Worm (Caenorhabditis elegans): ENCODE measurements around the gene lig-1.

lig-1 gene

ce11 chrV:10832862-10833261 lies 19.0 kb downstream of the lig-1 start:
- TF ChIP-seq pes-1 (GFP tag; IDR thresholded peaks at IDR 0.05): no peak
- no peak for TF ChIP-seq hmbx-1 (tag; optimal IDR thresholded peaks at IDR 0.05)
- no peak for TF ChIP-seq tbx-37 (GFP tag; conservative IDR thresholded peaks at IDR 0.05)
- no peak for TF ChIP-seq sea-1 (GFP tag; conservative IDR thresholded peaks at IDR 0.05)
- TF ChIP-seq F13C5.2 (tag; optimal IDR thresholded peaks at IDR 0.05): no peak
- no peak for TF ChIP-seq scrt-1 (GFP tag; IDR thresholded peaks at IDR 0.05)
- no peak for TF ChIP-seq hnd-1 (tag; optimal IDR thresholded peaks at IDR 0.05)
- no peak for TF ChIP-seq ama-1 (optimal IDR thresholded peaks at IDR 0.05)
- no peak for TF ChIP-seq ceh-13 (GFP tag; optimal IDR thresholded peaks at IDR 0.05)
- TF ChIP-seq ceh-36 (tag; optimal IDR thresholded peaks at IDR 0.05): no peak

DNA sequence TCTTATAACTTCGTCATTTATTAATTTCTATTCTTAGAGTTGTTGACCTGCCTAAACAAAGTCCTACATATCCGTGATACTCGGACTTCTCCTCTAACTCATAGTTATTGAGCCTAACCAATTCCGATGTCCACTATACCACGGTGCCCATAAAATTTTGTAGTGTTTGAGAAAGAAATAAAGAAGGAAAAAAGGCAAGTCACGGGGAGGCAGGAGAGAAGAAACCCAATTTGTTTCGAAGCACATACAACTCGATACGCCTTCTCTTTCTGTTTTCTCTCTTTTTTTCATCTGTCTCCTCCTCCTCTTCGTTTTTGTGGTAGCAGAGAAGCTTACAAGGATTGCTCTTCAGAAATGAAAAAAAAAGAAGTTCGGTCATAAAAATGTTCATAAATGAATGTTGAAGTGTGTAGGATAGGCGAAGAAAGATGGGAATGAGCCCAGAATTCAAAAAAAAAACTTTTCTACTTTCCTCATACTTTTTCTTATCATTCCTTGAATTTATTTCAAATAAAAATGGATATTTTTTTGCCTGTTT lies 20.8 kb downstream of the lig-1 start:
- TF ChIP-seq tbx-37 (GFP tag; conservative IDR thresholded peaks at IDR 0.05): no peak
- no peak for TF ChIP-seq ceh-13 (GFP tag; optimal IDR thresholded peaks at IDR 0.05)
- no peak for TF ChIP-seq tra-4 (tag; optimal IDR thresholded peaks at IDR 0.05)
- no peak for TF ChIP-seq ets-7 (tag; optimal IDR thresholded peaks at IDR 0.05)
- no peak for TF ChIP-seq aly-1 (tag; optimal IDR thresholded peaks at IDR 0.05)
- no peak for TF ChIP-seq ama-1 (optimal IDR thresholded peaks at IDR 0.05)
- no peak for TF ChIP-seq scrt-1 (GFP tag; IDR thresholded peaks at IDR 0.05)
- TF ChIP-seq F13C5.2 (tag; optimal IDR thresholded peaks at IDR 0.05): no peak
- no peak for TF ChIP-seq ceh-36 (tag; optimal IDR thresholded peaks at IDR 0.05)
- TF ChIP-seq sea-1 (GFP tag; conservative IDR thresholded peaks at IDR 0.05): no peak
- no peak for TF ChIP-seq tbx-11 (GFP tag; IDR thresholded peaks at IDR 0.05)
- no peak for TF ChIP-seq hmg-4 (GFP tag; optimal IDR thresholded peaks at IDR 0.05)
- TF ChIP-seq hmbx-1 (tag; optimal IDR thresholded peaks at IDR 0.05): no peak
- TF ChIP-seq flt-1 (GFP tag; IDR thresholded peaks at IDR 0.05): no peak
- TF ChIP-seq pes-1 (GFP tag; IDR thresholded peaks at IDR 0.05): no peak

DNA sequence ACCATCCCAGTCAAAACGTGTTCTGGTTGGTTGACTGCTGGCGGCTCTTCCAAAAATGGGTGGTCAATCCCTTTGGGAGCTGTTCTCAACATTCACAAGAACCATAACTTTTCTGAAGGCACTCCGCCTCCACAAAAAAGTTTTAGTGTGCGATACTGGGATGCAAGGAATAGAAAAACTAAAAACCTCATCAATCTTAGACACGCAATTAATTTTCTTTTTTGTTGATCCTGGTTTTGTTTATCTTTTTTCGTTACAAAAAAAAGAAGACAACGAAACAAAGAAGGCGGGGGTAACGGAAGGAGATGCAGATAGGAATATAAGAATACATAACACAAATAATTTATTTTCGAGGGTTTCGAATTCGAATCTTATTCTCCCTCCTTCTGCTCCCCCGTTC lies 24.3 kb downstream of the lig-1 start:
- TF ChIP-seq sea-1 (GFP tag; conservative IDR thresholded peaks at IDR 0.05) (no peak), hmbx-1 (tag; optimal IDR thresholded peaks at IDR 0.05) (no peak), tbx-11 (GFP tag; IDR thresholded peaks at IDR 0.05) (no peak), scrt-1 (GFP tag; IDR thresholded peaks at IDR 0.05) (no peak), pes-1 (GFP tag; IDR thresholded peaks at IDR 0.05) (no peak), ets-7 (tag; optimal IDR thresholded peaks at IDR 0.05) (no peak), hnd-1 (tag; optimal IDR thresholded peaks at IDR 0.05) (no peak), ceh-36 (tag; optimal IDR thresholded peaks at IDR 0.05) (no peak), tbx-37 (GFP tag; conservative IDR thresholded peaks at IDR 0.05) (no peak)

DNA sequence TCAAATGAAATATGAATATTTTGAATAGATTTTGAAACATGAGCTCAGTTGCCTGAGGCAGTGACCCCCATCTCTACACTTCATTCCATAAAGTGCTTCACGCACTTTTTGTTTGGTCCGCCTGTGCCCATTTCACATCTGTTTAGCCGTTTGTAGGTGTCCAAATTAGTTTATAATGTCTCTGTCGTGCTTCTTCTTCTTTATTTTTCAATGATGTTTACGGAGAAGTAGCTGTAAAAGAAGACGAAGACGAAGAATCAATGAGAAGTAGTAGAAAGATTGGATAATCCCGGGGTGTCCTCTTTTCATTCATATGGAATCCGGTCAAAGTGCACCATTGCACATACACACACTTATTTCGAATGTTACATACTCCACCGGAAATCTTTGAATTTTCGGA lies 25.5 kb downstream of the lig-1 start:
- TF ChIP-seq sea-1 (GFP tag; conservative IDR thresholded peaks at IDR 0.05): no peak
- no peak for TF ChIP-seq ceh-13 (GFP tag; optimal IDR thresholded peaks at IDR 0.05)
- TF ChIP-seq F13C5.2 (tag; optimal IDR thresholded peaks at IDR 0.05): no peak
- no peak for TF ChIP-seq tra-4 (tag; optimal IDR thresholded peaks at IDR 0.05)
- TF ChIP-seq pes-1 (GFP tag; IDR thresholded peaks at IDR 0.05): no peak
- no peak for TF ChIP-seq hmbx-1 (tag; optimal IDR thresholded peaks at IDR 0.05)
- TF ChIP-seq hmg-4 (GFP tag; optimal IDR thresholded peaks at IDR 0.05): no peak
- TF ChIP-seq scrt-1 (GFP tag; IDR thresholded peaks at IDR 0.05): no peak
- TF ChIP-seq B0310.2 (tag; optimal IDR thresholded peaks at IDR 0.05): no peak

ce11 chrV:10846893-10847292 lies 33.0 kb downstream of the lig-1 start, which contains the start of gene C29A12.6:
TSS of gene C29A12.6 (plus strand) at chrV:10847193.
- TF ChIP-seq ceh-36 (tag; optimal IDR thresholded peaks at IDR 0.05) (no peak), tbx-11 (GFP tag; IDR thresholded peaks at IDR 0.05) (no peak), flt-1 (GFP tag; IDR thresholded peaks at IDR 0.05) (no peak), sea-1 (GFP tag; conservative IDR thresholded peaks at IDR 0.05) (no peak), scrt-1 (GFP tag; IDR thresholded peaks at IDR 0.05) (no peak), aly-1 (tag; optimal IDR thresholded peaks at IDR 0.05) (no peak), pes-1 (GFP tag; IDR thresholded peaks at IDR 0.05) (no peak), F13C5.2 (tag; optimal IDR thresholded peaks at IDR 0.05) (no peak), hmg-4 (GFP tag; optimal IDR thresholded peaks at IDR 0.05) (no peak), B0310.2 (tag; optimal IDR thresholded peaks at IDR 0.05) (no peak), hnd-1 (tag; optimal IDR thresholded peaks at IDR 0.05) (no peak), ceh-13 (GFP tag; optimal IDR thresholded peaks at IDR 0.05) (no peak)

DNA sequence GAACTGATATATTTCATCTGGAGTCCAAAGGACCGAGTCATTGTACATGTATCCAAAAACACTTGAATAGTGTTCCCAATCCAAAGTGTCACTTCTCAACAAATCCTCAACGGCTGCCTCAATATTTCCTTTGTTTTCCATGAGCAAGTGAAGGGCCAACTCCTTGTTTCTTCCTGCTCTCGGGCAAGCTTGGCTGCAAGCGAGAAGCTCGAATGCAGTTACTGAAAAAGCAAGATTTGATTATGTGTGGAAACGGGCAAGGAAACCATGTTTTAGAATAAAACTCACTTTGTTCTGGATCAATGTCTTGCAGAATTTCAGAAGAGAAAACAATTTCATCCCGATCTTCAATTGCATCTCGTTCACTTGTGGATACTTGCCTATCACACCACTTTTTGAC lies 40.3 kb downstream of the lig-1 start:
- TF ChIP-seq ceh-36 (tag; optimal IDR thresholded peaks at IDR 0.05) (no peak), sea-1 (GFP tag; conservative IDR thresholded peaks at IDR 0.05) (no peak), pes-1 (GFP tag; IDR thresholded peaks at IDR 0.05) (no peak), aly-1 (tag; optimal IDR thresholded peaks at IDR 0.05) (no peak), tbx-37 (GFP tag; conservative IDR thresholded peaks at IDR 0.05) (no peak), scrt-1 (GFP tag; IDR thresholded peaks at IDR 0.05) (no peak), tra-4 (tag; optimal IDR thresholded peaks at IDR 0.05) (no peak), B0310.2 (tag; optimal IDR thresholded peaks at IDR 0.05) (no peak), F13C5.2 (tag; optimal IDR thresholded peaks at IDR 0.05) (no peak), ets-7 (tag; optimal IDR thresholded peaks at IDR 0.05) (no peak), tbx-11 (GFP tag; IDR thresholded peaks at IDR 0.05) (no peak)

- TF ChIP-seq hnd-1 (tag; optimal IDR thresholded peaks at IDR 0.05) (no peak), hmg-4 (GFP tag; optimal IDR thresholded peaks at IDR 0.05) (no peak), sea-1 (GFP tag; conservative IDR thresholded peaks at IDR 0.05) (no peak), F13C5.2 (tag; optimal IDR thresholded peaks at IDR 0.05) (no peak), ets-7 (tag; optimal IDR thresholded peaks at IDR 0.05) (no peak)
Observed at ce11 chrV:10855363-10855762, 41.5 kb downstream of the lig-1 start.

DNA sequence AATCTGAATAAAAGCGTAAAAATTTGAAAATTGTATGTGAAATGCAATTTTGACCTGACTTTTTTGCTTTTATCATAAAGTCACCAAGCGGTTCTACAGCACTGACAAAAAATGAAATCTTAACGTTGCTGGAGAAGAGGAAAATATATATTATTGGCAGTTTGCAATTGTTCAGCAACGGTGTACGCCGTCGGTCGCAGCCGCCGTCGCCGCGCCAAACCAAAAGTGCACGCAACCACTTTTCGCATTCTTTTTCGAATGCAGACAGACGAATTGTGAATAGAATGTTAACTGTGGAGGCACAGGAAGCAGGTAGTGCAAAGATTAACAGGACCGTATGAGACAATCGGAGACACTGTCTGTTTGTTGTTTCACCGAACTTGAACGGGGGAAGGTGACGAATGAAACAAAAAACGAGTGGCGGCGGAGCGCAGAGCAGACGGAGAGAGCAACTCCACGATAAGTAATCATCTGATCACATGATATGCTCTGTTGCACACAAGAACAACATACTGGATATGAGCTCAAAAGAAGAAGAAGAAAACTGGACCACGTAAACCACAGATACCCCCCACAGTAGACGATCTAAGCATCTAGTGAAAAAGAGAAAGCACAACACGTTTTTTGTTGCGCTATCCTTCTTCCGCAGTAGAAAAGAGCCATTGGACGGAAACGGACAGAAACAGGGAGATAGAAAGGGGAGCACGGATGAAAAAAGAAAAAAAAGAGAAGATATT lies 43.2 kb downstream of the lig-1 start:
- no peak for TF ChIP-seq ceh-36 (tag; optimal IDR thresholded peaks at IDR 0.05)
- TF ChIP-seq hnd-1 (tag; optimal IDR thresholded peaks at IDR 0.05): no peak
- no peak for TF ChIP-seq sea-1 (GFP tag; conservative IDR thresholded peaks at IDR 0.05)
- no peak for TF ChIP-seq tbx-11 (GFP tag; IDR thresholded peaks at IDR 0.05)
- TF ChIP-seq ama-1 (optimal IDR thresholded peaks at IDR 0.05): no peak
- no peak for TF ChIP-seq hmbx-1 (tag; optimal IDR thresholded peaks at IDR 0.05)
- TF ChIP-seq aly-1 (tag; optimal IDR thresholded peaks at IDR 0.05): no peak
- no peak for TF ChIP-seq tra-4 (tag; optimal IDR thresholded peaks at IDR 0.05)
- no peak for TF ChIP-seq tbx-37 (GFP tag; conservative IDR thresholded peaks at IDR 0.05)
- TF ChIP-seq ets-7 (tag; optimal IDR thresholded peaks at IDR 0.05): no peak
- no peak for TF ChIP-seq scrt-1 (GFP tag; IDR thresholded peaks at IDR 0.05)
- TF ChIP-seq hmg-4 (GFP tag; optimal IDR thresholded peaks at IDR 0.05): no peak
- TF ChIP-seq ceh-13 (GFP tag; optimal IDR thresholded peaks at IDR 0.05): no peak
- TF ChIP-seq F13C5.2 (tag; optimal IDR thresholded peaks at IDR 0.05): no peak
